Fruit fly (Drosophila melanogaster): Measurements from ENCODE around the gene CG45428.

CG45428 gene

DNA sequence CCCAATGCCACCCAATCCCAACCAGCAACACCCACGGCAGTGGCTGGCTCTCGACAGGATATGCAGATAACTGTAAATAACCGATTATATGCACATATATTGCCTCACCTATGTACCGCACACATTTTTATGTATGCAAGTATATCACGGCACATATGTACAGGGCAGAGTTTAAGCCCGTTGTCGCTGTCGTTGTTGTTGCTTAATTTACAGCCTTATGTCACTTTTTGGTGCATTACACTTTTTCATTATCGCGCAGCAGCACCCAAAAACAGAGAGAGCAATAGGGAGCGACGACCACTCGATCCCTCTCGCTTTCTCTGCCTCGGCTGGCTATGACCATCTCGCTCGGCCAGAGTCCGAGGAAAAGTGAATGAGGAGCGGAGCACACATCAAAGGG is 2.4 kb upstream of the CG45428 start:
- TF ChIP-seq Sin3A (optimal IDR thresholded peaks at IDR 0.05): no peak
- no peak for TF ChIP-seq h (optimal IDR thresholded peaks at IDR 0.05)
- TF ChIP-seq insv (optimal IDR thresholded peaks at IDR 0.05): no peak
- TF ChIP-seq ttk (optimal IDR thresholded peaks at IDR 0.05): no peak
- no peak for TF ChIP-seq psq (optimal IDR thresholded peaks at IDR 0.05)
- TF ChIP-seq Myc (optimal IDR thresholded peaks at IDR 0.05): no peak

DNA sequence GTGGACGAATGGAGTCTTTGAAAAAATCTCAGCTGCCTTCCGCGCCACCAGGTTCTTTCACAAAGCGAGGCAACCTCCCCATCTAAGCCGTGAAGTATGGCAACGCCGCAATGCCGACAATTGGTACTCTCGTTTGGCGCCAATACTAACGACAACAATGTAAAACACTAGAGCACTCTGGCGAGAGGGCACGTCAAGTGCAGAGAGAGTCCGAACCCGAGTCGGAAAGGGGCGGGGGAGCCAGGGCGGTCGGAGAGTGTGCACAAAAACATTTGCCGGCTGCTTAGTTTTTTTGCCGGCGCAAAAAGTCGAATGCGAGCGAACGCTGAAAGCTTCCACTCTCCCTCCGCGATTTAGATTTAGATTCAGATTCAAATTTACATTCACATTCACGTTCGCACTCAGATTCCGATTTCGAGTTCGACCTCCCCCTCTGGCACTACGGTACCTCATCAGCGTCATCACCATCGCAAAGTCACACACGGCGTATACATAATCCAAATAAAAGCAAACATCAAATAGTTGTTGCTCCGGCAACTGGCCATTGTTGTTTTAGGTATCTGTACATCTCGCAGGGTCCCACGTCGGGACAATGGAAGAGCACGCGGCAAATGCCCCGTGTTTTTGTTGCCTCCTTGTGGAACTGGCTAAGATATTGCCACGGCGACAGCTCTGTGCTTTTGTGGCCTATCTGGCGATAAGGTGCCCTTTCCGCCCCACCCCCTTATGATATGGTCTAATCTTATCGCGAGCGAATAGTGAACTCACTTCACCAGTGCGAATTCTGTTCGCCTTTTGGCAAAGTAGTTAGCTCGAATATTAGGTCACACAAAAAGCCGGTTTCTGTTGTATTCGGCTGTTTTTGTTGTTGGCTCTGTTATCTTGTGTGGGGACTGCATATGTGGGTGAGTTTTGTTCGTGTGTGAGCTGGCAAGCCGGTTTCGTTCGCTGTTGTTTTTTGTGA is 1.1 kb upstream of the CG45428 start:
- TF ChIP-seq ttk (optimal IDR thresholded peaks at IDR 0.05) (no peak), Myc (optimal IDR thresholded peaks at IDR 0.05) (no peak), h (optimal IDR thresholded peaks at IDR 0.05) (no peak), insv (optimal IDR thresholded peaks at IDR 0.05) (no peak), Sin3A (optimal IDR thresholded peaks at IDR 0.05) (no peak), psq (optimal IDR thresholded peaks at IDR 0.05) (no peak)

DNA sequence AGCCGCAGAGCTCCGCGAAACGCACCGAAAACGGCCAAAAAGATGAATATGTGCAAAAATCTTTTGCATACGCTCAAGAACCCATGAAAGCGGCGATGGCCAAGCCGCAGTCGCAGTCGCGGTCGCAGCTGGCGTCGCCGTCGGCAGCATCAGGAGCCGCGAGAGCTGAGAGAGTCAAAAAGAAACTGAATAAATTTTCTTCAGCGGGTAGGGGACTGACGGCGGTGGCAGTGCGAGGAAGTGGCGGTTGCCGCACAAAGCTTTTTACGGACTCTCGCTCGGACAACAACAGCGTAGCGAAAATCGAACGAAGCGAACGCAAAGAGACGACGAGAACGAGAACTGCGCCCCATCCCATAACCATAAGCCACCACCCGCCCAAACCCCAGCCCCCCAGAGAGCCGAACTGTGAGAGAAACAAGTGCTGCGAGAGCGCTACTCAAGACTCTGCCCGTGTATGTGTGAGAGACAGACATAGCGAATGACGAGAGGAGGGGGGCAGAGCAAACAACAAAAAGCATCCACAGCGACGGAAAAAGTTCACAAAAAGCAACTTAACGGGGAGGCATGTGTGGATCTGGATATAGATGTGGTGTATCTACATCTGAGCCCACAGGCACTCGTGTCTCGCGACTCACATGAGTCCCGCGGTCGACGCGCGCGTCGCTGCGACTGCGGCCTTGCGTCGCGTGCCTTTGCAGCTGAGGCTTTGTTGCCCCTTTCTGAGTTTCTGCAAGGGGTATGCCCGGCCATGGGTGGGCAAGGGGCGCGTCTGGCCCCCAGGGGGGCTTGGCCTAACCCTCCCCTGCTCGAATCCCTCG is 1.5 kb downstream of the CG45428 start, which contains the start of gene jim:
Gene jim (minus strand): TSS at position 51 of the 821 bp plus-strand sequence.
- no peak for TF ChIP-seq insv (optimal IDR thresholded peaks at IDR 0.05)
- TF ChIP-seq Myc (optimal IDR thresholded peaks at IDR 0.05): no peak
- TF ChIP-seq Sin3A (optimal IDR thresholded peaks at IDR 0.05): no peak
- no peak for TF ChIP-seq h (optimal IDR thresholded peaks at IDR 0.05)

DNA sequence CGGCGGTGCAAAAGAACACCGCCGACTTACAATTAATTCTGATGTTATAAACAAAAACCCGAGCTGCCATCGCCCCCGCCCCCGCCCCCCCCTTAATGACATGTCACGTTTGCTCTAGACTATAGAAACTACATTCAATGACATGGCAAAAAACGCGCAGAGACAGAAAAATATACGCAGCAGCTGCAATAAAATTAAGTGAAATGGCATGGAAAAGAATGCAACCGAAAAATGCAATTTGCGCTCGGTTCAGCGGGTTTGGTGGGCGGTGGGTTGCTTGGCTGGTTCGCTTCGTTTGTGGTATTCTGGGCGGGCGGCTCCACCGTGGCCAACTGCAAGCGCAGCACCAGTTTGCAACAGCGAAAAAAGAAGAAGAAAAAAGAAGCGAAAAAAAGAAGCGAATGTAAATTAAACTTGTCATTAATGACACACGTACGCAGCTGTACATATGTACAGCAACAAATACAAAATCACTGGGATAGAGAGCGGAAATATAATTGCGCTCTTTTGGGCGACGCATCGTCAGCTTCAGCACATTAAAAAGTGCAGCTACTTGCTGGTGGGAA is 6.7 kb downstream of the CG45428 start:
- TF ChIP-seq psq (optimal IDR thresholded peaks at IDR 0.05) (no peak), Myc (optimal IDR thresholded peaks at IDR 0.05) (no peak), ttk (optimal IDR thresholded peaks at IDR 0.05) (no peak), Sin3A (optimal IDR thresholded peaks at IDR 0.05) (no peak), insv (optimal IDR thresholded peaks at IDR 0.05) (no peak), h (optimal IDR thresholded peaks at IDR 0.05) (no peak)

DNA sequence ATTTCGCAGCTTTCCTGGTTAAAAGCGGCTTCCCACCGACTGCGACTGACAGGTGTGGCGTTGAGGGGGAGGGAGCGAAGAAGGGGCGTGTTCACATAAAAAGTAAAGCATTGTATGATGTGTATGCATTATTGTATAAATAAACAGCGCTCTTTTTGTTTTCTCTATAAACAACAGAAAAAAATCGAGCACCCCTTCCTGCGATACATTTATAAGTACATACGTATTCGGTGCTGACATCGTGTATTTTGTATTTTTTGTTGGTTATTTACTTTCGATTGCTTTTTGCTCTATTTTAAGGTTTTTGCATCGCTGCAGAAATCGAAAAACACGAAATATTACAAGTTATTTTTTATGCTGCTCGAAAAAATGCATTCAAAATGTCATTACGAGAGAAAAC is 10.6 kb downstream of the CG45428 start:
- no peak for TF ChIP-seq h (optimal IDR thresholded peaks at IDR 0.05)
- no peak for TF ChIP-seq ttk (optimal IDR thresholded peaks at IDR 0.05)
- no peak for TF ChIP-seq insv (optimal IDR thresholded peaks at IDR 0.05)
- no peak for TF ChIP-seq psq (optimal IDR thresholded peaks at IDR 0.05)
- no peak for TF ChIP-seq Myc (optimal IDR thresholded peaks at IDR 0.05)
- no peak for TF ChIP-seq Sin3A (optimal IDR thresholded peaks at IDR 0.05)

DNA sequence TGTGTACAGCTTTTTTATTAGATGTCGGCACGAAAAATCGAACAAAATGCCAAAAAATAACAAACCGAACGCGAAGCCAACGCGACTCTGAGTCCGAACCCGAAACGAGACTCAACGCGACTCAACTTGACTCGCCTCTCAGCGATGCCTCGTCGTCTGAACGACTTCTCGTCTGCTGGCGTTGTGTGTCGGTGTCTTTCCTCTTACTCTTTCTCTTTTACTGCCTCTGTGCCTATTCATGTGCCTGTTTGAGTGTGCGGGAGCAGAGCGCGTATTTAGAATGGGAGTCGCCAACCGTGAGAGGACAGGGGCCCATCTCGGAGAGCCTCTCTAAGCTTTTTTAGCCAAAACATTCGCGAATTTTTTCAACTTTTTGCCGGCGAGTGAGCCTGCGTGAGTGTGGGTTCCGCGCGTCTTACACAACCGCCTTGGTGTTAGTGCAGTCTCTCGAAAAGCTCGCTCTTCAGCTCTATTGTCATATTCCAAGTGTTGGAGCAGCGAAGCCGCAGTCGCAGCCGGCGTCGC is 12.1 kb downstream of the CG45428 start:
- TF ChIP-seq ttk (optimal IDR thresholded peaks at IDR 0.05): no peak
- no peak for TF ChIP-seq Sin3A (optimal IDR thresholded peaks at IDR 0.05)

DNA sequence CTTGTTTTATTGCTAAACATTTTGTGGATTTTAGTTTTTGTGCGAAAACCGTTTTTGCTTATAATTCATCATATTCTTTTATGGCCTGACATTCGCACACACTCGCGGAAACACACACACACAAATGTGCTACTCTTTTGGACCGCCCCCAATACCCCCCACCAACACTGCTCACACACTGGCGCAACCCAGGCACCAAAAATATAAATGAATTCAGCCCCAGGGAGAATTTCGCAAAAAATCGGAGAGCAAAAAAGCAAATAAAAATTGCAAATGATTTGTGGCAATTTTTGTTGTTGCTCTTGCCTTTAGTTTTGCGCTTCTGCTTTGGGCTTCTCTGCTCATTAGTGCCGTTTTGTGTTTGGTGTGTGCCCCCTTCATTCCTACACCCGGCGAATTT is 13.6 kb downstream of the CG45428 start:
- no peak for TF ChIP-seq ttk (optimal IDR thresholded peaks at IDR 0.05)
- TF ChIP-seq insv (optimal IDR thresholded peaks at IDR 0.05): no peak
- no peak for TF ChIP-seq h (optimal IDR thresholded peaks at IDR 0.05)
- TF ChIP-seq Myc (optimal IDR thresholded peaks at IDR 0.05): no peak
- no peak for TF ChIP-seq psq (optimal IDR thresholded peaks at IDR 0.05)
- TF ChIP-seq Sin3A (optimal IDR thresholded peaks at IDR 0.05): no peak

DNA sequence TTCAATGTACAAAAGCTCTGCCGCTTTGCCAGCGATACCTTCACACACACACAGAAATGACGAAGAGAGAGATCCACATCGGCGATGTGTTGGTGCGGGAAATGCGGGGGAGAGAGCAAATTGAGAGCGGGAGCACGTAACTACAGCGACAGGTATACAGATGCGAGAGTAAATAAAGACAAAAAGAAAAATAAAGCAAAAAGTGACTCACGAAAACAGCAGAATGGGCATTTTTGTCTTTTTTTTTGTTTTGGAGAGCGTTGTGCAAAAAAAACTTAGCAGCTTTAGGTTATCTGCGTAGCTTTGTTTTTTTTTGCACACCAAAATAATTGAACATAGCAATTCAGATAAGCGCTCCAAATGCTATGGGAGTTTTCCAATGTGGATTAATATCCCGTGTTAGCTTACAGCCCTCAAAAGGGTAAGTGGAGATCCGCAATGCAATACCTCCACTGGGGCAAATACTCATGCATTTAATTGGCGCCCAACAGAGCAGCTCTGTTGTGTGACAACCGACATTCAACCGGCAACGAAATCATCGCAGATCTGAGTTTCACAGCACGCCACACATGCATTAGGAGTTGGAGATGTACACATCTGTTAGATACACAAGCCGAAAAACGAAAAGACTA is 14.2 kb downstream of the CG45428 start:
- TF ChIP-seq Myc (optimal IDR thresholded peaks at IDR 0.05) (no peak), psq (optimal IDR thresholded peaks at IDR 0.05) (no peak), insv (optimal IDR thresholded peaks at IDR 0.05) (no peak), Sin3A (optimal IDR thresholded peaks at IDR 0.05) (no peak), ttk (optimal IDR thresholded peaks at IDR 0.05) (no peak), h (optimal IDR thresholded peaks at IDR 0.05) (no peak)

DNA sequence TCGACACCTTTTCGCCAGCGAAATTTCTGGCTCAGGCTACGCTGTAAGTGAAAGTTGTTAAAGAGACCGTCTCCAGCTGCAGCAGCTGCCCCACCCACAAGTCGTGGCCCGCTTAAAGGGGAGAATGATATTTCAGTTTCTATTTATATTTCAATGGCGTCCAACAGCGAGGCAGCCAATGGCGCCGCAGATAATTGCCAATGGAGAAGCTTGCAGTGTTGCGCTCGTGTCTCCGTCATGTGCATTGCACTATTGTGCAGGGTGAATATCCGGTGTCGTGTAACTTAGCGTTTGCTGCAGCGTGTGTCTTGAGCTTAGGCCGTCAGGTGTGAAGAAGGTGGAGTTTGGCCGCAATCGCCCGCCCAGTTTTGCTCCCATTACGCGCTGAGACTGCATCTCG is 15.5 kb downstream of the CG45428 start:
- TF ChIP-seq Myc (optimal IDR thresholded peaks at IDR 0.05) (no peak), psq (optimal IDR thresholded peaks at IDR 0.05) (no peak), h (optimal IDR thresholded peaks at IDR 0.05) (no peak), insv (optimal IDR thresholded peaks at IDR 0.05) (no peak), Sin3A (optimal IDR thresholded peaks at IDR 0.05) (no peak), ttk (optimal IDR thresholded peaks at IDR 0.05) (no peak)

DNA sequence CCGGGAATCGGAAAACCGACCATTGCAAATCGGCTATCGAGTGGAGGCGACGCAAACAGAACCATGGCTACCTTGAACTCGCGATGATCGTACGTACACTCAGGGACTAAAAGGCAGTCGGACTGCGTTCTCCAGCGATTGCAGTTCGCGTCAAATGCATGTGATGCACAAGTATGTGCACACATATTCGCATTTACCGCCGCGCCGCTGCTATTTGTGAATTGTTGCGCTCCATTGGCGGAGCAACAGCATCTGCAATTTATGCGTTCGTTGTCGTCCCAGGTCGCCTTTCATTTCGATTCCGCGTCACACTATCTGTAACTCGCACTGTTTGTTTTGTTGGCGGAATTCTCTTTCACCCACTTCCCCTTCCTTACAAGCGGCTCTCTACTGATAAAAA is 16.7 kb downstream of the CG45428 start:
- TF ChIP-seq Myc (optimal IDR thresholded peaks at IDR 0.05): no peak

DNA sequence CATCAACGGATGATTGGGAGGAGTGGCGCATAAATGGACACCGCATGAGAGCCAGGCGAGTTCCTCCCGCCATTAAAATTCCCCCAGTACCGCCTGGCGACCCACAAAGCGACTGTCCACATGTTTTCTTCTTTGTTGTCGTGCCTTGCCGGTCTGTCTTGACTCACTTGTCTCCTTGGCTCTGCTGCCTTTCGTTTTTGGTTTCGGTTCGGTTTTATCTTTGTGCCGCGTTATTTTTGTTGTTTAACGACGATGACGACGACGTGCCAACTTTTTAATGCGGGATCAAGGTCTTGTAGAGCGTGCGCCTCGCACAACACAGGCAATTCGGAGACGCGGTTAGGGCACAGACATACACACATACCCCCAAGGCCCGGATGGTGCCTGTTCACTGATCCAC is 34.9 kb downstream of the CG45428 start:
- TF ChIP-seq insv (optimal IDR thresholded peaks at IDR 0.05): no peak
- no peak for TF ChIP-seq ttk (optimal IDR thresholded peaks at IDR 0.05)
- no peak for TF ChIP-seq psq (optimal IDR thresholded peaks at IDR 0.05)
- no peak for TF ChIP-seq Sin3A (optimal IDR thresholded peaks at IDR 0.05)
- TF ChIP-seq h (optimal IDR thresholded peaks at IDR 0.05): no peak
- no peak for TF ChIP-seq Myc (optimal IDR thresholded peaks at IDR 0.05)

DNA sequence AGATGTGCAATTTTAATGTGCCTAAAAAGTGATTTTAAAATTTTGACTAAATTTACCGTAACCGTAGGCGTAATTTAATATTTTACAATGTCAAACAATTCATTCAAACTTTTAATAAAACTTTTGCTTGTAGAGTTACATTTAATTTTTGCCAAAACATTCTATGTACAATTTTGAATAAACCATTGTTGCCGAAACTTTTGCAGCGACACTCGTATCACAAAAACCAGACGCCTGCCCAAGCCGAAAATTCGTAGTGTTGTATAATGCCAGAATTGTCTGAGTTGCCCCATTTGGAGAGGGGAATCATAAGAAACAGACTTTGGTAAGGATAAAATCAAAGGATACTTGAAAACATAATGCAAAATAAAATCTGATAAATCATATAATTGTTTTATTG is 41.3 kb downstream of the CG45428 start:
- TF ChIP-seq ttk (optimal IDR thresholded peaks at IDR 0.05): no peak
- no peak for TF ChIP-seq Sin3A (optimal IDR thresholded peaks at IDR 0.05)
- TF ChIP-seq psq (optimal IDR thresholded peaks at IDR 0.05): no peak
- TF ChIP-seq insv (optimal IDR thresholded peaks at IDR 0.05): no peak
- no peak for TF ChIP-seq h (optimal IDR thresholded peaks at IDR 0.05)
- no peak for TF ChIP-seq Myc (optimal IDR thresholded peaks at IDR 0.05)

Data from Kc167 (cell line).